Fruit fly (Drosophila melanogaster) whole organism, wandering third instar larva: Measurements from ENCODE around the gene CG6282.

ENCODE experiments used
- Dif ChIP-seq: fragments of 200-275, 200-300 bp; sonication (Bioruptor generic); optimal IDR thresholded peaks from 2 replicates; lab custom pipeline; 2018; ENCODE audit warnings: missing biosample characterization, missing genetic modification characterization; ENCODE audit not compliant: partially characterized antibody
- Myc ChIP-seq: fragments of >200 bp; optimal IDR thresholded peaks from 2 replicates; lab custom pipeline; 2017
- dl ChIP-seq, 2 experiments: fragments of 175-275, 200-275 bp in 1 of 2; fragments of 200-275 bp in 1 of 2; sonication (Bioruptor generic); optimal IDR thresholded peaks; lab custom pipeline; 2018; ENCODE audit warnings: mild to moderate bottlenecking in 2 of 2, missing biosample characterization in 2 of 2, missing genetic modification characterization in 2 of 2, moderate library complexity in 2 of 2; ENCODE audit not compliant: partially characterized antibody in 2 of 2, insufficient read depth in 1 of 2
- lola ChIP-seq: fragments of >200 bp; optimal IDR thresholded peaks from 2 replicates; lab custom pipeline; 2017; ENCODE audit warnings: missing biosample characterization, missing genetic modification characterization
- pan ChIP-seq: fragments of >200 bp; optimal IDR thresholded peaks from 2 replicates; lab custom pipeline; 2017

- TF ChIP-seq Dif (GFP tag; lab: Kevin White, UChicago) (no peak), Myc (lab: Kevin White, UChicago) (no peak), lola (GFP tag; lab: Kevin White, UChicago) (no peak), pan (lab: Kevin White, UChicago) (no peak), dl (GFP tag; optimal IDR thresholded peaks at IDR 0.05; lab: Kevin White, UChicago; ENCODE audit: insufficient read depth in 1 of 2, partially characterized antibody in 2 of 2) (no peak)
Observed at dm6 chr3L:8619588-8619987, 15.1 kb downstream of the CG6282 start, which contains the start of gene S-Lap2.
